Fruit fly (Drosophila melanogaster) whole organism: ENCODE measurements around the gene DIP-iota.

Experiments
- CG8478 ChIP-seq: fragments of >200 bp; optimal IDR thresholded peaks from 2 replicates; lab custom pipeline; 2018; ENCODE audit warnings: inconsistent platforms
- Dll ChIP-seq: fragments of >200 bp; optimal IDR thresholded peaks from 2 replicates; lab custom pipeline; 2017
- EcR ChIP-seq, 2 experiments: fragments of >200 bp; optimal IDR thresholded peaks; 2 replicates each; lab custom pipeline; 2017; ENCODE audit warnings: missing biosample characterization in 2 of 2, missing genetic modification characterization in 2 of 2, missing genetic modification reagents in 2 of 2
- pan ChIP-seq: fragments of >200 bp; optimal IDR thresholded peaks from 2 replicates; lab custom pipeline; 2017
- psq ChIP-seq: fragments of >200 bp; optimal IDR thresholded peaks from 2 replicates; lab custom pipeline; 2017
- usp ChIP-seq: fragments of >200 bp; optimal IDR thresholded peaks from 2 replicates; lab custom pipeline; 2017; ENCODE audit warnings: missing biosample characterization, missing genetic modification characterization, mixed read lengths

Gene DIP-iota

dm6 chr2L:6632307-6632706, 10.8 kb upstream of the DIP-iota start, which contains the start of gene Oatp26F:
TSS of gene Oatp26F (minus strand) at chr2L:6632407.
- TF ChIP-seq psq (lab: Kevin White, UChicago) = no peak
- TF ChIP-seq CG8478 (lab: Kevin White, UChicago) = no peak
- TF ChIP-seq EcR (GFP tag; optimal IDR thresholded peaks at IDR 0.05; lab: Kevin White, UChicago) = no peak
- TF ChIP-seq Dll (lab: Kevin White, UChicago) = no peak
- TF ChIP-seq usp (GFP tag; lab: Kevin White, UChicago) = no peak
- TF ChIP-seq pan = no peak

- TF ChIP-seq EcR (GFP tag; optimal IDR thresholded peaks at IDR 0.05; lab: Kevin White, UChicago) (no peak), usp (GFP tag; lab: Kevin White, UChicago) (no peak), CG8478 (lab: Kevin White, UChicago) (no peak), pan (no peak), Dll (lab: Kevin White, UChicago) (no peak)
These were observed 1.2 kb upstream of the DIP-iota start, which contains the start of gene CG34345 for dm6 chr2L:6622642-6623162. TSS of gene CG34345 (plus strand) at chr2L:6623112.

DNA sequence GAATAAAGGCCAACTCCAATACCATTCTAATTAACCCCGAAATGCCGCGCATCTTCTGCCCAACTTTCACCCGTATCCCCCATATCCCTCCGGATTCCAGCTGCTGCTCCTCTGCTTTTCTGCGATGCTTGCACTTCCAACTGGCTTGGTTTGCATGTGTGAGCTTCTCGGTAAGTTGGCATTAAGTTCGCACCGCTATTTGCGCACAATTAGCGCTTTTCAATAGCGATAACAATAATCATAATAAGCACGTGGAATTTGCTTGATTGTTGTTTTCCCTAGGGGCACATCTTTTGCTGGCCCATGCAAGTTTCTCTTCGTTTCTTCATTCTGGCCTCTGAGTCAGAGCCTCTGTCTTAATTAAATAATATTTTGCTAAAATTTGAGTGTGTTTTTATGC, 531 bp upstream of the DIP-iota start:
- no peak for TF ChIP-seq CG8478 (lab: Kevin White, UChicago)

DNA sequence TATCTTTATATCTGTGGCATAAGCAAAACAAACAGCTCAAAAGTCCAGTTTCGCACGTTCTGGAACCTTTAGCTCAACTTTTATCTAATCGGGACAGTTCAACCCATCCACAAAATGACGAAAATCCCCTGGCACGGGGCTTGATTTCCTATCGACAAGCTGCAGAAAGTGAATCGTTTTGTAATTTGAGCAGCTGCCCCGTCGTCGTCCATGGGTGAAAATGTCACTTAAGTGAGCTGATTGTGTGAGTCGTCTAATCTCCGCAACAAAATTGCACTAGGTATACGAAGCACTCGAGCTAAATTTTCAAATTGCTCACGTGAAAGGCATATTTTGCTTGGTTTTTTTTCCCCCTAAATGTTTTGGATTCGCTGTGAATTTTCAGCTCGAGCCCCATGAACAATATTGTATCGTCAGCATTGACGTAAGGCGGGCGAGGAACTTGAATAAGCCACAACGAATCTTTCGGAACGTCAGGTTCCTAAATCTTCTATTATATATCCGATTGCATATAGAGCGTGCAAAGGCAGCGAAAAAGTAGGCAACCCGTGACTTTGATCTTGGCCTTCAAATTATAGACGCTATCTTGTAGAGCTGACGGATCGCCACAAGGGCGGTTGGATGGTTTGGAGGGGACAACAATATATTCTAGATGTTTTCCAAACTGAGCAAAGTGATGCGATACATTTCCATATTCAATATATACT, 7.1 kb downstream of the DIP-iota start:
- TF ChIP-seq CG8478 (lab: Kevin White, UChicago) (no peak), usp (GFP tag; lab: Kevin White, UChicago) (no peak), pan (no peak), Dll (lab: Kevin White, UChicago) (no peak), EcR (GFP tag; optimal IDR thresholded peaks at IDR 0.05; lab: Kevin White, UChicago) (no peak), psq (lab: Kevin White, UChicago) (no peak)

- TF ChIP-seq EcR (GFP tag; optimal IDR thresholded peaks at IDR 0.05; lab: Kevin White, UChicago) (no peak), pan (no peak), psq (lab: Kevin White, UChicago) (no peak), Dll (lab: Kevin White, UChicago) (no peak), usp (GFP tag; lab: Kevin White, UChicago) (no peak), CG8478 (lab: Kevin White, UChicago) (no peak)
These were observed 8.3 kb downstream of the DIP-iota start for dm6 chr2L:6613156-6613555.

dm6 chr2L:6612477-6613004, 9.0 kb downstream of the DIP-iota start:
- TF ChIP-seq psq (lab: Kevin White, UChicago) (no peak), EcR (GFP tag; optimal IDR thresholded peaks at IDR 0.05; lab: Kevin White, UChicago) (no peak), CG8478 (lab: Kevin White, UChicago) (no peak), Dll (lab: Kevin White, UChicago) (no peak), usp (GFP tag; lab: Kevin White, UChicago) (no peak), pan (no peak)

DNA sequence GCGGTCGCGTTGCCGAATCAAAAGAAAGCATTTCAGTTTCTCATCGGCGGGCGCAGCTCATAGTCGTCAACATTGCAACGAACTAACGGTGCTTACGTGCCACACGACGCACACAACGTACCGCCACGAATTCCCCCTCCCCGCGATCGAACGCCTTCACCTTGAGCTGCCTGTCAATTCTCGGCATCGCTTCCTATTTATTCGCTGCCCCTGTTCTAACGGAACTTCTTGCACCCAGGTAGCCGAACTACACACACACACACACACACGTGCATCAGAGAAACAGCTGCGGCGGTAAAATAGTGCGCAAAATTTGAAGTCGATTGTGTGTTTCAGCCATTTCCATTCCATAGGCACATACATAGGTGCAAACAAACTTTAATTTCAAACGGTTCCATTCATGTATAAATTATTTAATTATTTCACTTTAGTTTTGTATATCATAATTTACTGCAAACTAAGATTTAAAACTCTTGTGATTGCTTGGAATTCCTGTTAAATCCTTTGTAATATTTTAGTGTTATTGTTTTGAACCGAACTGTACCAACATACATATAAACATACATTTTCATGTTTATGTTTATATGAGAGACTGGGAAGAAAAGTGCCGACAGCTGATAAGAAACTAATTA, 10.0 kb downstream of the DIP-iota start:
- no peak for TF ChIP-seq Dll (lab: Kevin White, UChicago)

DNA sequence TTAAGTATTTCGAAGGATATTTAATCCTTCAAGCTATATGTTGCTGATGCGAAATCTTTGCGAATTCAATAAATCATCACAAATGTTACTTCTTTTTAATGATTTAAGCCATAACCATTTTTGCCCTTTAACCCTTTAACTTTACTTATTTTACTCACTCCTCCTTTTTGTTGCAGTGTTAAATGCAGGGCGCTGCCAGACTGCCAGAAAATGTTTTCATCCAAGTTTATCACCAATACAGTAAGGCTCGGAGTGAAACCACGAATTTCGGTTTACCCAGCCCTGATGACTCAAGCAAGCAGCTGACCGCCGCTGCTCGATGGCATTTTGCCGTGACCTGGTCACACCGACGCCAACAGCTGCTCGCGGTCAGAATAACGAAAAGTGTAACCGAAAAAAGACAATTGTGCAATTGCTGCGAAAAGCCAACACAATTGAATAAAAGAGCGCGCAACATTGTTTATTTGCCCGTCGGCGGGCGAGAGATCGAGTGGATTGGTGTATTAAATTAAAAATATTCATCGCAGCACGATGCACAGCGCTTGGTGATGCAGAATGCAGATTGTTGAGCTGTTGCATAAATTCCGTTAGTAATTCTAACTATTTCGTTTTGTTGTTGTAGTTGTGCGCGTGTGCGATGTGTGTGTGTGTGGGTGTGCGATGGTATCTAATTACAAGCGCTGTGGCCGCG, 10.7 kb downstream of the DIP-iota start, which contains the start of gene CG11050:
CG11050 (plus strand) TSS at position 329 of the 691 bp plus-strand sequence.
- TF ChIP-seq psq (lab: Kevin White, UChicago) (no peak), Dll (lab: Kevin White, UChicago) (peak; percentile 69), pan (no peak), EcR (GFP tag; optimal IDR thresholded peaks at IDR 0.05; lab: Kevin White, UChicago) (no peak)

DNA sequence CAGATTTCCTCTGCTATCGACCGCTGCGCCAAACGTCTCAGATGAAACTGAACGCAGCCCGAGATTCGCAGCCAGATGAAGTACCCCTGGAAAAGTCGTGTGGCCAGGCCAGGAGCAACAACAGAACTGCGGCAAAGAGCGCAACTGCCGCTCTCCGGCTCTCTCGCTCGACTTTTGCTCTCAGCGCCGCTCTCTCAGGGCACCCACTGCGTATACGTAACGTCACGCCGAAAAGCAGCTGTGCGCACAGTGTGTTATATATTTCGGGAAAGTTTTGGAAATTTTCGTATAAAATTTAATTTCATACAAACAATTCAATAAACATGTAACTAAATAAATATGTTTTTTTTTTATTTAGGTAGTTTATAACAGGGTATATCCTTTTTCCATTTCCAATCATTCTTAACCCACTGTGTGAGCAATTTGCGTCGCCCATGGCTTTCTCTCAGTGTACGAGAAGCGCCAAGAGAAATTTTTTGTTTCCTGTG, 20.4 kb downstream of the DIP-iota start, which contains the start of gene Dpp10:
Dpp10 (minus strand) TSS at position 51 of the 488 bp plus-strand sequence.
- TF ChIP-seq usp (GFP tag; lab: Kevin White, UChicago) (no peak), Dll (lab: Kevin White, UChicago) (peak; percentile 86)

DNA sequence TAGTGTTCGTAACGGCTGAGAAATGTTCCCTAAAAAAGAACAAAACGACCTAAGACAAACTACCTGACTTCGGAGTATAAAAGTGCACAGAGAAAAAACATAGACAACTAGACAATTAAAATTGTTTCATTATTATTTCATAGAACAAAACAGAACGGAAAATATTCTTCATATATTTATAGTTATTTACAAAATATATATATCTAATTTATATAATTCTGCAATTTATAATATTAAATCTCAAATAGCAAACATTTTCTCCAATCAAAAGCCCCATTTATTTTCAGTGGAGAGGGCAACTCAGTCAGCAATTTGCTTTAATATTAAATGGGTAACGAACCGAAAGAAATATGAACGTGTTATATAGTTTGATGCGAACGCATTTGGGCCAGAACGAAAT, 26.5 kb downstream of the DIP-iota start:
- no peak for TF ChIP-seq CG8478 (lab: Kevin White, UChicago)
- TF ChIP-seq pan = no peak
- TF ChIP-seq Dll (lab: Kevin White, UChicago) = no peak
- TF ChIP-seq EcR (GFP tag; optimal IDR thresholded peaks at IDR 0.05; lab: Kevin White, UChicago) = no peak
- TF ChIP-seq usp (GFP tag; lab: Kevin White, UChicago) = no peak
- no peak for TF ChIP-seq psq (lab: Kevin White, UChicago)

- no peak for TF ChIP-seq CG8478 (lab: Kevin White, UChicago)
These were observed 37.2 kb downstream of the DIP-iota start for dm6 chr2L:6584346-6584745.

- TF ChIP-seq pan (no peak), psq (lab: Kevin White, UChicago) (no peak), CG8478 (lab: Kevin White, UChicago) (no peak), EcR (GFP tag; optimal IDR thresholded peaks at IDR 0.05; lab: Kevin White, UChicago) (no peak), Dll (lab: Kevin White, UChicago) (no peak)
These were observed 42.5 kb downstream of the DIP-iota start for dm6 chr2L:6579045-6579444.
